Worm (Caenorhabditis elegans): ENCODE results near the gene catp-3.
A peak's percentile ranks its signal among the peaks of the same experiment; 100 is the strongest.

catp-3 gene

ce11 chrV:8028825-8029489 lies 46.9 kb upstream of the catp-3 start, which contains the start of gene oma-2:
oma-2 (plus strand) TSS chrV:8029439.
- TF ChIP-seq lsy-2 (tag; optimal IDR thresholded peaks at IDR 0.05) (peak in 1 of 2 experiments; percentile 7), ceh-8 (GFP tag; optimal IDR thresholded peaks at IDR 0.05) (no peak)

- TF ChIP-seq nhr-47 (tag; optimal IDR thresholded peaks at IDR 0.05) (peak; percentile 70), ceh-8 (GFP tag; optimal IDR thresholded peaks at IDR 0.05) (no peak), snpc-4 (tag; optimal IDR thresholded peaks at IDR 0.05) (no peak), nhr-20 (tag; optimal IDR thresholded peaks at IDR 0.05) (peak; percentile 71), ceh-88 (GFP tag; IDR thresholded peaks at IDR 0.05) (no peak), lin-13 (GFP tag; optimal IDR thresholded peaks at IDR 0.05) (no peak), irx-1 (tag; optimal IDR thresholded peaks at IDR 0.05) (peak; percentile 48), lin-39 (tag; optimal IDR thresholded peaks at IDR 0.05) (peak; percentile 6), unc-98 (GFP tag; IDR thresholded peaks at IDR 0.05) (no peak), efl-1 (optimal IDR thresholded peaks at IDR 0.05) (peak; percentile 97 to 99), efl-1 (GFP tag; optimal IDR thresholded peaks at IDR 0.05 in 1 of 2) (peak; percentile 97 to 100), lin-14 (GFP tag; optimal IDR thresholded peaks at IDR 0.05) (no peak), alr-1 (tag; optimal IDR thresholded peaks at IDR 0.05; ENCODE audit: borderline replicate concordance) (no peak), aha-1 (tag; optimal IDR thresholded peaks at IDR 0.05) (no peak), nhr-28 (tag; optimal IDR thresholded peaks at IDR 0.05) (no peak), ceh-90 (tag; optimal IDR thresholded peaks at IDR 0.05) (no peak), nhr-77 (tag; optimal IDR thresholded peaks at IDR 0.05) (peak; percentile 51), nhr-71 (tag; optimal IDR thresholded peaks at IDR 0.05) (peak; percentile 74), lin-35 (GFP tag; optimal IDR thresholded peaks at IDR 0.05) (peak; percentile 96 to 98), swsn-7 (tag; optimal IDR thresholded peaks at IDR 0.05) (peak; percentile 53), nhr-19 (GFP tag; conservative IDR thresholded peaks at IDR 0.05) (peak; percentile 63), C16A3.4 (tag; optimal IDR thresholded peaks at IDR 0.05) (peak; percentile 67), rnt-1 (tag; optimal IDR thresholded peaks at IDR 0.05) (peak; percentile 70), zip-4 (GFP tag; optimal IDR thresholded peaks at IDR 0.05) (no peak), nhr-237 (tag; optimal IDR thresholded peaks at IDR 0.05) (no peak), isw-1 (GFP tag; IDR thresholded peaks at IDR 0.05) (peak; percentile 23; the same call in 1 of the 2 replicates), ets-5 (GFP tag; IDR thresholded peaks at IDR 0.05) (no peak), ztf-4 (tag; optimal IDR thresholded peaks at IDR 0.05) (no peak), sup-37 (GFP tag; optimal IDR thresholded peaks at IDR 0.05) (no peak), efl-3 (GFP tag; optimal IDR thresholded peaks at IDR 0.05) (no peak), grh-1 (GFP tag; IDR thresholded peaks at IDR 0.05) (no peak), unc-62 (GFP tag; optimal IDR thresholded peaks at IDR 0.05) (no peak), ceh-63 (GFP tag; optimal IDR thresholded peaks at IDR 0.05) (no peak), mdl-1 (tag; optimal IDR thresholded peaks at IDR 0.05) (peak in 1 of 2 experiments; percentile 7), snu-23 (GFP tag; optimal IDR thresholded peaks at IDR 0.05) (peak; percentile 75), zag-1 (tag; optimal IDR thresholded peaks at IDR 0.05) (no peak), Y116A8C.19 (tag; optimal IDR thresholded peaks at IDR 0.05; ENCODE audit: borderline replicate concordance) (no peak), sptf-1 (tag; optimal IDR thresholded peaks at IDR 0.05) (no peak), mab-9 (GFP tag; IDR thresholded peaks at IDR 0.05) (no peak), hlh-17 (GFP tag; optimal IDR thresholded peaks at IDR 0.05; ENCODE audit: borderline replicate concordance) (no peak), elt-3 (tag; optimal IDR thresholded peaks at IDR 0.05) (no peak), unc-130 (tag; optimal IDR thresholded peaks at IDR 0.05) (peak; percentile 63), jun-1 (tag; optimal IDR thresholded peaks at IDR 0.05) (no peak), ces-1 (GFP tag; optimal IDR thresholded peaks at IDR 0.05) (no peak), nhr-12 (tag; optimal IDR thresholded peaks at IDR 0.05) (no peak), mef-2 (tag; optimal IDR thresholded peaks at IDR 0.05) (no peak), ceh-82 (tag; optimal IDR thresholded peaks at IDR 0.05) (peak in 2 of 3 experiments; percentile 47 to 69), pag-3 (tag; optimal IDR thresholded peaks at IDR 0.05; ENCODE audit: borderline replicate concordance, insufficient read depth) (no peak), skn-1 (tag; optimal IDR thresholded peaks at IDR 0.05) (peak; percentile 57)
These were observed 44.7 kb upstream of the catp-3 start, which contains the start of gene vars-1 for ce11 chrV:8031121-8031520. vars-1 (plus strand) TSS chrV:8031411.
